Worm (Caenorhabditis elegans) whole organism, mixed stage, embryonic: ENCODE data around the gene bus-18.

ENCODE experiments used
- blmp-1 ChIP-seq: fragments of 150-350 bp; optimal IDR thresholded peaks from 2 replicates; lab custom pipeline; 2014; ENCODE audit warnings: missing biosample characterization, missing genetic modification characterization
- ceh-43 ChIP-seq: fragments of 200-800 bp; sonication (Bioruptor generic); optimal IDR thresholded peaks from 2 replicates; lab custom pipeline; 2018; ENCODE audit warnings: mild to moderate bottlenecking, missing genetic modification characterization, moderate library complexity, missing compliant biosample characterization
- elt-1 ChIP-seq: sonication (generic microtip); optimal IDR thresholded peaks from 2 replicates; lab custom pipeline; 2017; ENCODE audit warnings: missing genetic modification characterization, mild to moderate bottlenecking, missing compliant biosample characterization, antibody characterized with exemption, moderate library complexity, borderline replicate concordance; ENCODE audit not compliant: insufficient read depth
- elt-3 ChIP-seq: fragments of 150-350 bp; optimal IDR thresholded peaks from 2 replicates; lab custom pipeline; 2014; ENCODE audit warnings: missing biosample characterization, missing genetic modification characterization
- mep-1 ChIP-seq: fragments of 150-350 bp; optimal IDR thresholded peaks from 2 replicates; lab custom pipeline; 2017; ENCODE audit warnings: missing biosample characterization, missing genetic modification reagents, missing genetic modification characterization, inconsistent platforms
- nhr-28 ChIP-seq: fragments of 150-350 bp; optimal IDR thresholded peaks from 2 replicates; lab custom pipeline; 2014; ENCODE audit warnings: missing biosample characterization, missing genetic modification characterization
- sptf-1 ChIP-seq: sonication (generic microtip); optimal IDR thresholded peaks from 2 replicates; lab custom pipeline; 2017; ENCODE audit warnings: mild to moderate bottlenecking, missing genetic modification characterization, moderate library complexity, missing compliant biosample characterization
- tbx-8 ChIP-seq: fragments of 200-800 bp; sonication (Bioruptor generic); optimal IDR thresholded peaks from 2 replicates; lab custom pipeline; 2018; ENCODE audit warnings: mild to moderate bottlenecking, missing genetic modification characterization, moderate library complexity, missing compliant biosample characterization
- unc-62 ChIP-seq: fragments of 150-350 bp; optimal IDR thresholded peaks from 2 replicates; lab custom pipeline; 2014; ENCODE audit warnings: missing biosample characterization, missing genetic modification reagents, missing genetic modification characterization
- ztf-11 ChIP-seq: fragments of 150-350 bp; optimal IDR thresholded peaks from 2 replicates; lab custom pipeline; 2014; ENCODE audit warnings: missing biosample characterization, missing genetic modification characterization

- no peak for TF ChIP-seq elt-3
- no peak for TF ChIP-seq elt-1
- no peak for TF ChIP-seq unc-62 (GFP tag; lab: Kevin White, UChicago)
- TF ChIP-seq blmp-1: no peak
- TF ChIP-seq tbx-8 (GFP tag; lab: Kevin White, UChicago): no peak
- no peak for TF ChIP-seq mep-1 (tag; lab: Kevin White, UChicago)
- TF ChIP-seq nhr-28 (tag; lab: Kevin White, UChicago): no peak
- TF ChIP-seq sptf-1 (tag; lab: Kevin White, UChicago): no peak
- no peak for TF ChIP-seq ztf-11
- TF ChIP-seq ceh-43 (GFP tag; lab: Kevin White, UChicago): no peak
Measured at ce11 chrV:11776538-11776937, 3.0 kb downstream of the bus-18 start, which contains the start of gene F55A11.6.
